Worm (Caenorhabditis elegans) whole organism, L1 larva: ENCODE results near the gene nlp-46.

Experiments
- elt-3 ChIP-seq, 6 experiments: fragments of 150-350 bp in 1 of 6; sonication (generic microtip); optimal IDR thresholded peaks; 2 replicates each; lab custom pipeline; 2017 to 2018; ENCODE audit warnings: missing biosample characterization in 6 of 6, missing genetic modification characterization in 6 of 6, inconsistent platforms in 1 of 6
- lsy-2 ChIP-seq, 2 experiments: fragments of 150-350 bp; optimal IDR thresholded peaks; 2 replicates each; lab custom pipeline; 2014; ENCODE audit warnings: missing biosample characterization in 2 of 2, missing genetic modification characterization in 2 of 2
- nhr-76 ChIP-seq: sonication (generic microtip); optimal IDR thresholded peaks from 2 replicates; lab custom pipeline; 2017; ENCODE audit warnings: missing biosample characterization, missing genetic modification characterization
- ztf-4 ChIP-seq: fragments of 150-350 bp; optimal IDR thresholded peaks from 2 replicates; lab custom pipeline; 2014; ENCODE audit warnings: missing biosample characterization, missing genetic modification characterization

- TF ChIP-seq nhr-76 (tag; lab: Kevin White, UChicago) (no peak), lsy-2 (tag; optimal IDR thresholded peaks at IDR 0.05; lab: Kevin White, UChicago) (no peak), elt-3 (tag; optimal IDR thresholded peaks at IDR 0.05; lab: Kevin White, UChicago) (no peak), ztf-4 (tag; lab: Kevin White, UChicago) (no peak)
Measured at ce11 chrV:12466653-12467052, 39.4 kb downstream of the nlp-46 start.
